Worm (Caenorhabditis elegans) whole organism, L3 larva: ENCODE data around the gene tomm-22.

ENCODE experiments used
- R02D3.7 ChIP-seq: fragments of 150-350 bp; optimal IDR thresholded peaks from 2 replicates; lab custom pipeline; 2014; ENCODE audit warnings: missing biosample characterization, missing genetic modification characterization
- aly-2 ChIP-seq: fragments of 150-350 bp; optimal IDR thresholded peaks from 2 replicates; lab custom pipeline; 2014; ENCODE audit warnings: missing biosample characterization, missing genetic modification characterization
- ceh-9 ChIP-seq: sonication (generic microtip); optimal IDR thresholded peaks from 2 replicates; lab custom pipeline; 2018; ENCODE audit warnings: missing biosample characterization, missing genetic modification characterization
- egl-27 ChIP-seq: sonication (generic microtip); optimal IDR thresholded peaks from 4 replicates; lab custom pipeline; 2017; ENCODE audit warnings: missing biosample characterization, missing genetic modification reagents, missing genetic modification characterization
- fkh-10 ChIP-seq: sonication (generic microtip); optimal IDR thresholded peaks from 2 replicates; lab custom pipeline; 2017; ENCODE audit warnings: missing biosample characterization, missing genetic modification reagents, missing genetic modification characterization
- fos-1 ChIP-seq: fragments of 150-350 bp; optimal IDR thresholded peaks from 2 replicates; lab custom pipeline; 2014; ENCODE audit warnings: missing biosample characterization, missing genetic modification characterization
- lin-39 ChIP-seq: fragments of 150-350 bp; optimal IDR thresholded peaks from 2 replicates; lab custom pipeline; 2018; ENCODE audit warnings: missing biosample characterization, missing genetic modification reagents, missing genetic modification characterization
- nhr-28 ChIP-seq: fragments of 150-350 bp; optimal IDR thresholded peaks from 2 replicates; lab custom pipeline; 2014; ENCODE audit warnings: missing biosample characterization, missing genetic modification characterization
- nhr-76 ChIP-seq: fragments of 150-350 bp; sonication (generic microtip); optimal IDR thresholded peaks from 5 replicates; lab custom pipeline; 2014; ENCODE audit warnings: missing biosample characterization, missing genetic modification characterization
- skn-1 ChIP-seq: fragments of 150-350 bp; optimal IDR thresholded peaks from 2 replicates; lab custom pipeline; 2014; ENCODE audit warnings: missing biosample characterization, missing genetic modification characterization
- snpc-4 ChIP-seq: fragments of 150-350 bp; optimal IDR thresholded peaks from 2 replicates; lab custom pipeline; 2014; ENCODE audit warnings: missing biosample characterization, missing genetic modification characterization

Gene tomm-22

DNA sequence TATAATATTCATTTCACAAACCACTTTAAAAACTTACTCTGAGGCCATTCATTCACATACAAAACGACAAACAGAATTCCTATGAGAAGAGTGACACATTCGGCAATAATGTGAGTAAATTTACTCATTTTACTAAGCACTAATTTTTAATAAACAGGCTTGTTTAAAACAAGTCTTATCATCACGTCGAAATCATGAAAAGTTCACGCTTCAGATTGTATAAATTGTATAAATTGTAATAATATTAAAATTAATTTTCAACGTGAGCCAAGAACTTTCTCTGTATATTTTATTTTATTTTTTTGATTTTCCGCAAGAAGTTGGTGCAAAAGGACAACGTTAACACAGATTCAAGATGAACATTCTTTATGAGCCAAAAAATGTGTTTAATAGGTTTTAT is 51.5 kb downstream of the tomm-22 start, which contains the start of gene C24H12.6:
Gene C24H12.6, minus strand, starts transcription at position 101 of the 400 bp plus-strand sequence.
- TF ChIP-seq fkh-10 (no peak), aly-2 (tag; lab: Kevin White, UChicago) (no peak), ceh-9 (tag; lab: Kevin White, UChicago) (no peak), lin-39 (tag; lab: Kevin White, UChicago) (no peak), egl-27 (tag; lab: Kevin White, UChicago) (no peak), nhr-28 (tag; lab: Kevin White, UChicago) (no peak), nhr-76 (tag; lab: Kevin White, UChicago) (no peak), fos-1 (tag; lab: Kevin White, UChicago) (no peak), skn-1 (no peak), snpc-4 (tag; lab: Kevin White, UChicago) (no peak), R02D3.7 (tag; lab: Kevin White, UChicago) (no peak)
